Worm (Caenorhabditis elegans): ENCODE results near the gene col-135.

DNA sequence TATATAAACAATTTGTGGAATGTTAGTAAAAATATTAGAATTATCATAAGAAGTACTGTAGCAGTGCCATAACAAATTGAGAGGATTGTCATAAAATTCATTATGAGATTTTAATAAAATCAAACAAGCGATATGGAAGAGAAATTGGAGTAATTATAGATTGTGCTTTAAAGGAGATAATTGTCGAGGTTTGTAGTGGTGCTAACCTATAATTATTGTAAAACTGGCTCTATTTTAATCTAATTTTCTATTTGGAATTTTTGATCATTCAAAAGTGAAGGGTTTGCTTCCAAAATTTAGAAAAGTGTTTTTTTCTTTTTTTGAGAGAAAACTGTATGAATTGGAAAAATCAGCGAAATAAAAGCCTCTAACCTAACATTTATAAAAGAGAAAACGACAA is 9.2 kb upstream of the col-135 start, which contains the start of gene srg-51:
- TF ChIP-seq sem-2 (GFP tag; optimal IDR thresholded peaks at IDR 0.05) (no peak), bed-3 (GFP tag; optimal IDR thresholded peaks at IDR 0.05) (no peak), flh-1 (GFP tag; optimal IDR thresholded peaks at IDR 0.05) (no peak), elt-3 (tag; optimal IDR thresholded peaks at IDR 0.05) (no peak), mep-1 (tag; optimal IDR thresholded peaks at IDR 0.05) (no peak), ces-1 (GFP tag; optimal IDR thresholded peaks at IDR 0.05) (no peak), nhr-237 (tag; optimal IDR thresholded peaks at IDR 0.05) (no peak), unc-62 (GFP tag; optimal IDR thresholded peaks at IDR 0.05) (no peak), nhr-12 (tag; optimal IDR thresholded peaks at IDR 0.05) (no peak), ztf-11 (tag; optimal IDR thresholded peaks at IDR 0.05) (no peak), snpc-4 (tag; optimal IDR thresholded peaks at IDR 0.05) (no peak), lin-32 (GFP tag; optimal IDR thresholded peaks at IDR 0.05) (no peak), tbx-8 (GFP tag; optimal IDR thresholded peaks at IDR 0.05) (no peak)

Measured in whole organism, mixed stage, embryonic.